Fruit fly (Drosophila melanogaster) whole organism, wandering third instar larva: ENCODE data around the gene CG10570.

Experiments used
- Hr78 ChIP-seq: fragments of >200 bp; optimal IDR thresholded peaks from 2 replicates; lab custom pipeline; 2017; ENCODE audit warnings: missing biosample characterization, missing genetic modification characterization
- OdsH ChIP-seq: fragments of 200-800 bp; sonication (Bioruptor generic); optimal IDR thresholded peaks from 2 replicates; lab custom pipeline; 2016; ENCODE audit warnings: missing biosample characterization, mild to moderate bottlenecking, missing genetic modification characterization
- Sp1 ChIP-seq: fragments of 200-800 bp; sonication (Bioruptor generic); optimal IDR thresholded peaks from 3 replicates; lab custom pipeline; 2019; ENCODE audit warnings: missing biosample characterization, mild to moderate bottlenecking, missing genetic modification characterization, moderate library complexity
- ey ChIP-seq: fragments of 200-800 bp; sonication (Bioruptor generic); optimal IDR thresholded peaks from 2 replicates; lab custom pipeline; 2016; ENCODE audit warnings: missing biosample characterization, missing genetic modification characterization
- h ChIP-seq: fragments of 200-800 bp; sonication (Bioruptor generic); optimal IDR thresholded peaks from 3 replicates; lab custom pipeline; 2016; ENCODE audit warnings: missing biosample characterization, mild to moderate bottlenecking, missing genetic modification characterization
- pan ChIP-seq: fragments of >200 bp; optimal IDR thresholded peaks from 2 replicates; lab custom pipeline; 2017

DNA sequence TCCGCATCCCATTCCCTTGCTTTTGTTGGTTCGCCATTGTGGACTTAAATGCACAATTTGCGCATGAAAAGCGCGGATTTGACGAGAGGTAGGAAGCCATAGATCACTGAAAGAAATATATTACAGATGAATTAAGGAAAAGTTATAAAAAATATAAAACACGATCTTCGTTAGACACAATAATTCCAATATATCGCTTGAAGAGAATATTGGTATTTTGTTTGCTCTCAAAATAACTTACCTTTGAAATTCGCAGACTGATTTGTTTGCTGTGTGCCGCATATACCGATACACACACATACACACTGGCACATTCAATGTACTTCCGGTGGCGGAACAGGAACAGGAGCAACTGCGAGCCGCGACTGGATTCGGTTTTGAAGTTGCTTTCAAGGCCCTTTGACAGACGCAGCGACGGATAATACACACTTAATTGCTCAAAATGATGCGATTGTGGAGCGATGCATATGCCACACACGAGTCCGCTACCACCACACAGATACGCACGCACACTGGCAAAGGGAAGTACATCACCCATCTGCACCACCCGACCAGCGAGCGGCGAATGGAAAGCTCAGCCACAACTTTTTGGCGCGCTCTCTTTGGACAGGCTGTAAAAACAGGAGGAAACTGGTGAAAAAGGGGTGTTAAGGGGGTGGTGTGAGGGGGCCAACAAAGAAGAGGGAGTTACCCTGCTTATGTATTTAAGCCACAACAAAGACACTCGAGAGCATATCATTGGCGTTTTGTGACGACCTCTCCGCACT, 5.2 kb downstream of the CG10570 start:
- TF ChIP-seq h (GFP tag; lab: Kevin White, UChicago) (peak; percentile 65), OdsH (GFP tag; lab: Kevin White, UChicago) (peak; percentile 17), ey (GFP tag; lab: Kevin White, UChicago) (peak; percentile 54), Sp1 (GFP tag; lab: Kevin White, UChicago) (peak; percentile 54), Hr78 (GFP tag; lab: Kevin White, UChicago) (no peak), pan (no peak)
